Worm (Caenorhabditis elegans) whole organism, L3 larva: ENCODE results near the gene cut-4.

Experiments used
- ama-1 ChIP-seq: fragments of 150-350 bp; optimal IDR thresholded peaks from 2 replicates; lab custom pipeline; 2018
- ceh-16 ChIP-seq: sonication (generic microtip); optimal IDR thresholded peaks from 2 replicates; lab custom pipeline; 2017; ENCODE audit warnings: missing biosample characterization, missing genetic modification characterization
- ceh-9 ChIP-seq: sonication (generic microtip); optimal IDR thresholded peaks from 2 replicates; lab custom pipeline; 2018; ENCODE audit warnings: missing biosample characterization, missing genetic modification characterization
- daf-12 ChIP-seq: fragments of 150-350 bp; optimal IDR thresholded peaks from 2 replicates; lab custom pipeline; 2014; ENCODE audit warnings: missing biosample characterization, missing genetic modification reagents, missing genetic modification characterization
- egl-5 ChIP-seq: fragments of 150-350 bp; optimal IDR thresholded peaks from 2 replicates; lab custom pipeline; 2017; ENCODE audit warnings: missing biosample characterization, missing genetic modification reagents, missing genetic modification characterization, inconsistent platforms
- elt-1 ChIP-seq: fragments of 150-350 bp; optimal IDR thresholded peaks from 2 replicates; lab custom pipeline; 2014; ENCODE audit warnings: missing biosample characterization, missing genetic modification characterization
- elt-2 ChIP-seq: sonication (generic microtip); optimal IDR thresholded peaks from 2 replicates; lab custom pipeline; 2016; ENCODE audit warnings: missing genetic modification reagents, mild to moderate bottlenecking, missing genetic modification characterization, missing compliant biosample characterization
- fkh-10 ChIP-seq: sonication (generic microtip); optimal IDR thresholded peaks from 2 replicates; lab custom pipeline; 2017; ENCODE audit warnings: missing biosample characterization, missing genetic modification reagents, missing genetic modification characterization
- fkh-2 ChIP-seq: fragments of 150-350 bp; optimal IDR thresholded peaks from 2 replicates; lab custom pipeline; 2014; ENCODE audit warnings: missing biosample characterization, missing genetic modification reagents, missing genetic modification characterization
- fos-1 ChIP-seq: fragments of 150-350 bp; optimal IDR thresholded peaks from 2 replicates; lab custom pipeline; 2014; ENCODE audit warnings: missing biosample characterization, missing genetic modification characterization
- hmg-11 ChIP-seq: sonication (generic microtip); optimal IDR thresholded peaks from 2 replicates; lab custom pipeline; 2016; ENCODE audit warnings: missing genetic modification characterization, missing compliant biosample characterization
- jun-1 ChIP-seq: fragments of 150-350 bp; optimal IDR thresholded peaks from 2 replicates; lab custom pipeline; 2014; ENCODE audit warnings: missing biosample characterization, missing genetic modification reagents, missing genetic modification characterization
- lin-39 ChIP-seq: fragments of 150-350 bp; optimal IDR thresholded peaks from 2 replicates; lab custom pipeline; 2018; ENCODE audit warnings: missing biosample characterization, missing genetic modification reagents, missing genetic modification characterization
- lsy-12 ChIP-seq: sonication (generic microtip); optimal IDR thresholded peaks from 2 replicates; lab custom pipeline; 2016; ENCODE audit warnings: mild to moderate bottlenecking, missing genetic modification characterization, missing compliant biosample characterization
- mdl-1 ChIP-seq: fragments of 150-350 bp; optimal IDR thresholded peaks from 2 replicates; lab custom pipeline; 2014; ENCODE audit warnings: missing biosample characterization, missing genetic modification characterization
- mml-1 ChIP-seq: fragments of 150-350 bp; sonication (generic microtip); optimal IDR thresholded peaks from 3 replicates; lab custom pipeline; 2014; ENCODE audit warnings: missing biosample characterization, missing genetic modification characterization
- nfya-1 ChIP-seq: sonication (generic microtip); optimal IDR thresholded peaks from 2 replicates; lab custom pipeline; 2017; ENCODE audit warnings: missing genetic modification characterization, mild to moderate bottlenecking, missing compliant biosample characterization, antibody characterized with exemption, moderate library complexity; ENCODE audit not compliant: insufficient read depth
- nhr-23 ChIP-seq: fragments of 150-350 bp; optimal IDR thresholded peaks from 2 replicates; lab custom pipeline; 2014; ENCODE audit warnings: missing biosample characterization, missing genetic modification reagents, missing genetic modification characterization
- nhr-237 ChIP-seq: fragments of 150-350 bp; optimal IDR thresholded peaks from 2 replicates; lab custom pipeline; 2014; ENCODE audit warnings: missing biosample characterization, missing genetic modification characterization
- nhr-25 ChIP-seq: sonication (generic microtip); optimal IDR thresholded peaks from 2 replicates; lab custom pipeline; 2017; ENCODE audit warnings: missing biosample characterization, missing genetic modification characterization
- nhr-28 ChIP-seq: fragments of 150-350 bp; optimal IDR thresholded peaks from 2 replicates; lab custom pipeline; 2014; ENCODE audit warnings: missing biosample characterization, missing genetic modification characterization
- nhr-43 ChIP-seq: sonication (generic microtip); optimal IDR thresholded peaks from 2 replicates; lab custom pipeline; 2016; ENCODE audit warnings: mild to moderate bottlenecking, missing genetic modification characterization, missing compliant biosample characterization; ENCODE audit not compliant: poor library complexity, severe bottlenecking
- nhr-67 ChIP-seq: fragments of 150-350 bp; optimal IDR thresholded peaks from 2 replicates; lab custom pipeline; 2014; ENCODE audit warnings: missing biosample characterization, missing genetic modification characterization
- nhr-76 ChIP-seq: fragments of 150-350 bp; sonication (generic microtip); optimal IDR thresholded peaks from 5 replicates; lab custom pipeline; 2014; ENCODE audit warnings: missing biosample characterization, missing genetic modification characterization
- nhr-77 ChIP-seq: fragments of 150-350 bp; optimal IDR thresholded peaks from 2 replicates; lab custom pipeline; 2014; ENCODE audit warnings: missing biosample characterization, missing genetic modification characterization
- pha-4 ChIP-seq: fragments of 150-350 bp; optimal IDR thresholded peaks from 2 replicates; lab custom pipeline; 2014; ENCODE audit warnings: missing biosample characterization, missing genetic modification reagents, missing genetic modification characterization
- pqm-1 ChIP-seq: fragments of 150-350 bp; optimal IDR thresholded peaks from 2 replicates; lab custom pipeline; 2017; ENCODE audit warnings: missing biosample characterization, missing genetic modification characterization, inconsistent platforms
- sea-2 ChIP-seq: fragments of 150-350 bp; sonication (generic microtip); optimal IDR thresholded peaks from 4 replicates; lab custom pipeline; 2014; ENCODE audit warnings: missing biosample characterization, missing genetic modification reagents, missing genetic modification characterization
- skn-1 ChIP-seq: fragments of 150-350 bp; optimal IDR thresholded peaks from 2 replicates; lab custom pipeline; 2014; ENCODE audit warnings: missing biosample characterization, missing genetic modification characterization
- snpc-4 ChIP-seq: fragments of 150-350 bp; optimal IDR thresholded peaks from 2 replicates; lab custom pipeline; 2014; ENCODE audit warnings: missing biosample characterization, missing genetic modification characterization
- unc-39 ChIP-seq: sonication (generic microtip); optimal IDR thresholded peaks from 4 replicates; lab custom pipeline; 2017; ENCODE audit warnings: missing biosample characterization, missing genetic modification characterization
- unc-62 ChIP-seq: fragments of 150-350 bp; sonication (generic microtip); optimal IDR thresholded peaks from 4 replicates; lab custom pipeline; 2014; ENCODE audit warnings: missing biosample characterization, missing genetic modification reagents, missing genetic modification characterization
- zag-1 ChIP-seq: fragments of 150-350 bp; optimal IDR thresholded peaks from 2 replicates; lab custom pipeline; 2014; ENCODE audit warnings: missing biosample characterization, missing genetic modification characterization
- ztf-11 ChIP-seq: fragments of 150-350 bp; optimal IDR thresholded peaks from 2 replicates; lab custom pipeline; 2014; ENCODE audit warnings: missing biosample characterization, missing genetic modification characterization
- ztf-4 ChIP-seq: fragments of 150-350 bp; optimal IDR thresholded peaks from 2 replicates; lab custom pipeline; 2014; ENCODE audit warnings: missing biosample characterization, missing genetic modification characterization

cut-4 gene

DNA sequence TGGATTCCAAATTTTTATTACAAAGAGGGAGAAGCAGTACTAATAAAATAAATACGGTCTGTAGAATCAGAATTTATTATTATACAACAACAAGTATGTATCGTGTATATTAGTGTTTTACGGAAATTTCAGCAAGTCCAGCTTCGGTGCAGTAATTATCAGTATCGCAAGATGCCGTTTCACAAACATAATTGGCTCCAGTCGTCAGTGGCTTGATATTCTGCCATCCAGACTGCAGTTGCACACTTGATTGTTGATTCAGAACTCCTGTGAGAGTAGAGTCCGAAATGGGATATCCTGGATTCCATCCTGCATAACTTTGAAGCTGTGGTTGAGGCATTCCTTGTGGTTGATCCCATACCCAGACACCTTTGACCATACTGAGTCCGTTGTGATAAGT lies 44.1 kb downstream of the cut-4 start:
- TF ChIP-seq mml-1 (tag; lab: Kevin White, UChicago) (no peak), fos-1 (tag; lab: Kevin White, UChicago) (no peak), egl-5 (tag; lab: Kevin White, UChicago) (no peak), sea-2 (GFP tag; lab: Kevin White, UChicago) (no peak), ztf-4 (no peak), nhr-237 (tag; lab: Kevin White, UChicago) (no peak), nhr-28 (tag; lab: Kevin White, UChicago) (no peak), skn-1 (no peak), nhr-77 (tag; lab: Kevin White, UChicago) (no peak), nhr-43 (no peak)

DNA sequence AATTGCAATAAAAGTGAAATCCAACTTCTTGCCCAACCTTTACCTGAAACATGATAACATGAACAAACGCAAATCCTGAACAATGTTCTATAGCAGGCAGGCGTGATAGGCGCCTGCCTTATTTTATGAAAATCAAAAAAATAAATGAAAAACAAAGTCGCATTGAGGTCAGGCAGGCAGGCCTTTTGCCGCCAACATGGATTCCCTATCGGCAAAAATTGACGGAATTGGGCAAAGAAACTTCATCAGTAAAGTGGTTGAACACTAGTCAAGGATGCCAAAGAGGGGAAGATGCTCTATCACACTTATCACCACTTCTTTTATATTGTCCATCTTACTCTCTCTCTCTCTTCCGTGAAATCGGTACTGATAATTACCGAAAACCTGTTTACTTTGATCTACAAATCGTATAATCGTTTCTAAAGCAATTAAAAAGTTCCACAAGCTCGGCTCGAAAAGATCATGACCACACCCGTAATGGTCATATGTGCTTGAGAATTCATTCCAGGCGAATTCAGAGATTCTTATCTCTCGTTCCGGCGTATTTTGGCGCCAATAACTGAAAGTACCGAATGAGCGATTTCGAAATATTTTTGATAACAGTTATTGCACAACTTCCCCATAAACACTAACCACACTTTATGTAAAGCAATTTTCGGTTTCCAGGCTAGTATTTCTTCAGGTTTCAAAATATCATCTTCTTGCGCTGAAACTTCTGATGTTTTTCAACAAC lies 46.1 kb downstream of the cut-4 start, which contains the start of the genes clec-60 and ZK666.11:
Gene clec-60 (minus strand): TSS at position 51 of the 733 bp plus-strand sequence.
Gene ZK666.11 (plus strand): TSS at position 699 of the 733 bp plus-strand sequence.
- TF ChIP-seq lsy-12 (tag; lab: Kevin White, UChicago) (no peak), nhr-43 (no peak), ceh-9 (tag; lab: Kevin White, UChicago) (no peak), egl-5 (tag; lab: Kevin White, UChicago) (no peak), pha-4 (no peak), jun-1 (peak; percentile 7), fkh-10 (GFP tag; lab: Kevin White, UChicago) (no peak), mml-1 (tag; lab: Kevin White, UChicago) (no peak), hmg-11 (tag; lab: Kevin White, UChicago) (no peak), skn-1 (no peak), elt-2 (tag; lab: Kevin White, UChicago) (peak; percentile 57), elt-1 (no peak), ztf-4 (no peak), pqm-1 (tag; lab: Kevin White, UChicago) (peak; percentile 36), unc-39 (tag; lab: Kevin White, UChicago) (no peak), ceh-16 (tag; lab: Kevin White, UChicago) (no peak), lin-39 (tag; lab: Kevin White, UChicago) (no peak)
- TF ChIP-seq, all 47 proteins: peak for 3

DNA sequence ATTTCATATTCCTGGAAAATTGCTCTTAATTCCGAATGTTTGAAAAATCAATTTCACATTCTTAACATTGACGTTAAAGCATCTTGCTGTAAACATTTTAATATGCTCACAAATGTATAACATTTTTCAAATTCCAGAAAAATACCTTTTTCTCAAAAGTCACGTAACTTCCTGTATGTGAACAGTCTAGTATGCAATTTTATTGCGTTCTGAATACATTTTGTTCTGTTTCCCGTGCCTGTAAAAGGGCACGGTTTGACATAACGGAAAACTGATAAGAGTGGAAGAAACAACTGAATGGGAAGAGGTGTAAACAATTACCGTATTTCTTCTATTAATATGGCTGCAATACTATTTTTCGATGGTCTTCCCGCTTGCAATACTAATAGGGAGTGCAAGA lies 47.0 kb downstream of the cut-4 start:
- TF ChIP-seq elt-2 (tag; lab: Kevin White, UChicago) (peak; percentile 67), pqm-1 (tag; lab: Kevin White, UChicago) (peak; percentile 48), fkh-2 (no peak)

DNA sequence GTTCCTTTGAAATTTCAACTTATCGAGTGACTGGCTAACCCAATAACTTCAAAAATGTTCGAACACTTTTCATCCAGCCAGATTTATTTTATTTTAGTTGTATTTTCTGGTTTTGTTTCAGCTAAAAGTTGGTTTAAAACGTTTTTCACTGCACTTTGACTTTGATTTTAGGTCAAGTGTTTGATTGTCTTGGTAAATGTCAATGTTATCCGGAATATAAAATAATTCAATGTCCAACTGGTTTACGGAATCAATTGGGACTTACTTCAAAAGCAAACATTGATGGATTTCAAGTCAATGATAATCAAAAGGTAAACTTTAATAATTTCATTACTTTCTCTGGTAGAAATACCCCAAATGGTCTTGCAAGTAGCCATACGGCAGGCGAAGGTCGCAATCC lies 47.9 kb downstream of the cut-4 start:
- TF ChIP-seq nfya-1 (tag; lab: Kevin White, UChicago) (no peak), skn-1 (no peak), nhr-43 (no peak), ceh-16 (tag; lab: Kevin White, UChicago) (no peak), nhr-76 (tag; lab: Kevin White, UChicago) (no peak), nhr-237 (tag; lab: Kevin White, UChicago) (no peak), nhr-23 (tag; lab: Kevin White, UChicago) (no peak), mml-1 (tag; lab: Kevin White, UChicago) (no peak), lin-39 (tag; lab: Kevin White, UChicago) (no peak), daf-12 (tag; lab: Kevin White, UChicago) (no peak), nhr-28 (tag; lab: Kevin White, UChicago) (no peak), ama-1 (lab: Kevin White, UChicago) (no peak), elt-2 (tag; lab: Kevin White, UChicago) (no peak), nhr-67 (tag; lab: Kevin White, UChicago) (no peak), unc-62 (GFP tag; lab: Kevin White, UChicago) (no peak), nhr-25 (tag; lab: Kevin White, UChicago) (no peak)
- TF ChIP-seq, all 47 proteins: peak for 0

DNA sequence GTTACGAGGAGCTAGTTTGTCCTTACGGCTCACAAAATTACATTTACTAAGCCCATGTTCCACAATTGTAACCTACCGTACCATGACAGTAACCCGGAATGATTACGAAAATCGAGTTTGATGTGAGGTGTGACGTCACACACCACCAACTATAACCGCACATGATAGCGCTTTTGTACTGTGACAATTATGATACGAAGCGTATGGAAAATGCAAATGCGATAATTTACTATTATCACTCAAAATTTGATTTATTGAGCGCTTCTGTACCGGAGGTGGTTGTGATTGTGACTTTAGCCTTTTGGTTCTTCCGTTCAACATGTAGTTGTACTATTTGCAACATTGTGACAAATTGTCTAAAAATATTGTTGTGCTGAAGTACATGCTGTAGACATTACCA lies 49.7 kb downstream of the cut-4 start:
- TF ChIP-seq nhr-77 (tag; lab: Kevin White, UChicago), result no peak
- TF ChIP-seq nhr-237 (tag; lab: Kevin White, UChicago), result no peak
- TF ChIP-seq fos-1 (tag; lab: Kevin White, UChicago), result no peak
- TF ChIP-seq mdl-1, result no peak
- TF ChIP-seq pqm-1 (tag; lab: Kevin White, UChicago), result peak; percentile 87
- no peak for TF ChIP-seq nhr-23 (tag; lab: Kevin White, UChicago)
- TF ChIP-seq zag-1 (tag; lab: Kevin White, UChicago), result no peak
- TF ChIP-seq fkh-2, result no peak
- TF ChIP-seq jun-1, result peak; percentile 70
- TF ChIP-seq skn-1, result no peak
- no peak for TF ChIP-seq elt-1
- TF ChIP-seq ztf-11 (tag; lab: Kevin White, UChicago), result no peak
- no peak for TF ChIP-seq nhr-28 (tag; lab: Kevin White, UChicago)
- TF ChIP-seq snpc-4, result no peak
- TF ChIP-seq elt-2 (tag; lab: Kevin White, UChicago), result peak; percentile 84
